Worm (Caenorhabditis elegans): ENCODE data around the gene ZK370.4.
A peak's percentile ranks its signal among the peaks of the same experiment; 100 is the strongest.

The ZK370.4 gene

DNA sequence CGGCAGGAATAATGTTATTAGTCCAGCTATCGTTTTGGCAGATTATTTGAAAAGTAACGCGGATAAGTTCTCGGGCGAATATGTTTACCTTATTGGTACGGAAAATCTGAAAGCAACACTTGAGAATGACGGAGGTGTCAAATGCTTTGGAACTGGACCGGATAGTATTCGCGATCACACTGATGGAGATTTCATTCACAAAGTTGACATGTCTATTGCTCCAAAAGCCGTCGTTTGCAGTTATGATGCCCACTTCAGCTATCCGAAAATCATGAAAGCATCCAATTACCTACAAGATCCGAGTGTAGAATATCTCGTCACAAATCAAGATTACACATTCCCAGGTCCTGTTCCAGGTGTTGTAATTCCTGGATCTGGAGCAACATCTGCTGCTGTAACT, 42.2 kb upstream of the ZK370.4 start:
- TF ChIP-seq nhr-76 (tag; optimal IDR thresholded peaks at IDR 0.05) (no peak), unc-62 (GFP tag; optimal IDR thresholded peaks at IDR 0.05) (no peak), sem-2 (GFP tag; optimal IDR thresholded peaks at IDR 0.05) (no peak), flh-1 (GFP tag; optimal IDR thresholded peaks at IDR 0.05) (no peak), ceh-83 (GFP tag; optimal IDR thresholded peaks at IDR 0.05) (no peak), mls-2 (tag; optimal IDR thresholded peaks at IDR 0.05) (no peak), lin-13 (tag; optimal IDR thresholded peaks at IDR 0.05) (no peak), blmp-1 (tag; optimal IDR thresholded peaks at IDR 0.05) (no peak)

DNA sequence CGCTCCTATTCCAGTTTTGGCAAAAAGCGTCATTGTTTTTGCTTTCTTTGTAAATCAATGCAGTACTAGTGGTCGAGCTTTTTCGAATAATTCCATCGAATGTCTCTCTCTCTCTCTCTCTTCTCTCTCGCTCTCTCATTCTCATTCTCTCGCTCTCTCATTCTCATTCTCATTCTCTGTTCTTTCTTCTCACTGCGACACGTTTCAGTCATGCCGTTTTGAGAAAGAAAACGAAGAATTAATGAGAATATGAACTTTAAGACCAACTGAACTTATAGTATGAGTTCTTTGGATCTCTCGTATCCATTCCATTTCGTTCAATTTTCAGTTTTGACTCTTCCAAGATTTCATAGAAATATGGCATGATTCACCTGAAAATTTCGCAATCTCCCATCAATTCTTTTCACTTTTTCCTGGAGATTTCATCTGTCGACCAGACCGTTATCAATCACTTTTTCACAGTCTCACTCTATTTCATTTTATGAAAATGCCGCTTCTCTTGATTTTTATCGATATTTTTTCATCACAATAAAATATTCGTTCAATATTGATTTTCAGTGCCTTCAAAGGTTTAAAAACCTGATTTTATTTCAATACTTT, 41.3 kb upstream of the ZK370.4 start:
- peak; percentile 21 for TF ChIP-seq blmp-1 (tag; optimal IDR thresholded peaks at IDR 0.05)
- no peak for TF ChIP-seq unc-62 (GFP tag; optimal IDR thresholded peaks at IDR 0.05)

DNA sequence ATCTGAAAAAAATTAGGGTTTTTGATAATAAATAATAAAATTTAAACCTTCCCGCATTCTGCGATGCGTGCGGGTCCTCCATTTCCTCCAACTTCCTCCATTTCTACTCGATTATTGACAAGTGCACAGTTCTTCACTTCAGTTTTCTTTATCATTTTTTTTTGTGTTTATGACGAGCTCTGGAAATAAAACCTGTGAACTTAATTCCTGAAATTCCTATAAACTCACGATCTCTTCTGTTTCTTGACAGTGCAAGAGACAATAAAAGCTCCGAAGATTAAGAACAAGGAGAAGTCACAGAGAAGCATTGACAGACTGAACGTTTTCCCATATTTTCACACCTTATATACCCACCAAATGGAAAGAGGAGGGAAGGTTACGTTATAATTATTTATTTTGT, 40.6 kb upstream of the ZK370.4 start, which contains the start of gene K02D10.3:
TSS of gene K02D10.3 (minus strand) at position 101 of the 400 bp plus-strand sequence.
- no peak for TF ChIP-seq zip-8 (tag; optimal IDR thresholded peaks at IDR 0.05)
- TF ChIP-seq nhr-2 (tag; optimal IDR thresholded peaks at IDR 0.05): no peak
- TF ChIP-seq ces-1 (GFP tag; optimal IDR thresholded peaks at IDR 0.05): no peak
- TF ChIP-seq mab-5 (tag; optimal IDR thresholded peaks at IDR 0.05): no peak

DNA sequence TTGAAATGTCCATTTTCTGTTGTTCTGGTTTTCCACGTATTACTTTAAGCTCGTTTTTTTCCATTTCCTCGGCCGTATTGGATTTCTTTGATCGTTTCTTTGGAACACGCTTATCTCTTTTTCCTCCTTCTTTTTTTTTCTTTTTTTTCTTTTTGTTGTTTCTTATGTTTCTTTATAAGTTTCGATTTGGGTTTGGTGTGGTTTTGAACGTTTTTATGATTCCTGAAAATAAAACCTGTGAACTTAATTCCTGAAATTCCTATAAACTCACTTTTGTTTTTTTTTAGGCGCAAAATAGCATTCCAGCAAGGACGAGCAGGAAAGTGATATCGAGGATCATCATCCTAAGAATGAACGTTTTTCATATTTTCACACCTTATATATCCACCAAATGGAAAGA, 40.0 kb upstream of the ZK370.4 start, which contains the start of gene K02D10.2:
TSS of gene K02D10.2 (minus strand) at position 101 of the 400 bp plus-strand sequence.
- TF ChIP-seq sptf-1 (tag; optimal IDR thresholded peaks at IDR 0.05) (no peak), nhr-28 (tag; optimal IDR thresholded peaks at IDR 0.05) (no peak), lin-32 (GFP tag; optimal IDR thresholded peaks at IDR 0.05) (no peak), sem-2 (GFP tag; optimal IDR thresholded peaks at IDR 0.05) (no peak), unc-120 (tag; optimal IDR thresholded peaks at IDR 0.05; ENCODE audit: poor library complexity, severe bottlenecking) (no peak), hlh-1 (tag; optimal IDR thresholded peaks at IDR 0.05) (no peak), ceh-83 (GFP tag; optimal IDR thresholded peaks at IDR 0.05) (no peak), tbx-8 (GFP tag; optimal IDR thresholded peaks at IDR 0.05) (no peak), cnd-1 (tag; optimal IDR thresholded peaks at IDR 0.05) (no peak), zip-8 (tag; optimal IDR thresholded peaks at IDR 0.05) (no peak), unc-62 (GFP tag; optimal IDR thresholded peaks at IDR 0.05) (no peak)

DNA sequence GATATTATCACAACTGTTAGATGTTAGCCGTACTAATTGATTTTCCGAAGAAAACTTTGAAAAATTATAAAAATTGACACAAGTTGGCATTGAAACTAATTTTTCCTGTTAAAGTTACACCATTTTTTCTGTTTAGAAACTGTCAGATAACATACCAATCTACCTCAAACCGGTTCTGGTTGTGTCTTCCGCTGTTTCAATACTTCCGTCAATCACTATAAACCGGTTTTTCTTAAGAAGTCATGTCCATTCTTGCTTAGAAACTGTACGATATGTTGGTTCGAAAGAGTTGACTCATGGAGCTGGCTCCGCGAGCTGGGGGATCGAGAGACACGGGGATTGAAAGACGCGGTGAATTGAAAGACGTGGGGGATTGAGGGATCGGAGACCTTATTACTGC, 39.0 kb upstream of the ZK370.4 start:
- TF ChIP-seq nhr-12 (tag; optimal IDR thresholded peaks at IDR 0.05) (no peak), cnd-1 (tag; optimal IDR thresholded peaks at IDR 0.05) (no peak), mep-1 (tag; optimal IDR thresholded peaks at IDR 0.05) (no peak), blmp-1 (tag; optimal IDR thresholded peaks at IDR 0.05) (no peak), nhr-2 (tag; optimal IDR thresholded peaks at IDR 0.05) (no peak), nhr-76 (tag; optimal IDR thresholded peaks at IDR 0.05) (no peak), nhr-28 (tag; optimal IDR thresholded peaks at IDR 0.05) (no peak), bed-3 (GFP tag; optimal IDR thresholded peaks at IDR 0.05) (no peak), ztf-11 (tag; optimal IDR thresholded peaks at IDR 0.05) (no peak), ceh-39 (tag; optimal IDR thresholded peaks at IDR 0.05) (no peak), ham-2 (GFP tag; optimal IDR thresholded peaks at IDR 0.05) (no peak), M03D4.4 (tag; optimal IDR thresholded peaks at IDR 0.05) (no peak), mab-5 (tag; optimal IDR thresholded peaks at IDR 0.05) (no peak)

DNA sequence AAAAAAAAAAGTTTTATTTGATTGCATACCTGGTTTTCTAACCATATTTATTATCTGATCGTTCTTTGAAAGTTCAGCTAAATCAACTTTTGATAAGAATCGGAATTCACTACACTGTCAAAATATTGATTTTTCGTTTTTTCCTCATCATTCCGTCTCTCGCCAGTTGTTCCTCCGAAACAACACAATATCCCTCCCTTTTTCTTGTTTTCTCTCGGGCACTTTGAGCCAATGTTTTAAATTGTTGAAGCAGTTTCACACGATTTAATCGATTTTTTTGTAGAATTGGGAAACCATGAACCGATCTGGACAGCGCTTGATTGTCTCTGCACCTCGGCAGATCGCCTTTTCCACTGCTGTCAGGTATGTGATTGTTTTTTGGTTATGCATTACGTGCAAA, 38.0 kb upstream of the ZK370.4 start, which contains the start of gene K02D10.1:
TSS of gene K02D10.1 (plus strand) at position 284 of the 400 bp plus-strand sequence.
- TF ChIP-seq ceh-83 (GFP tag; optimal IDR thresholded peaks at IDR 0.05) (no peak), hlh-1 (tag; optimal IDR thresholded peaks at IDR 0.05) (peak; percentile 34)

DNA sequence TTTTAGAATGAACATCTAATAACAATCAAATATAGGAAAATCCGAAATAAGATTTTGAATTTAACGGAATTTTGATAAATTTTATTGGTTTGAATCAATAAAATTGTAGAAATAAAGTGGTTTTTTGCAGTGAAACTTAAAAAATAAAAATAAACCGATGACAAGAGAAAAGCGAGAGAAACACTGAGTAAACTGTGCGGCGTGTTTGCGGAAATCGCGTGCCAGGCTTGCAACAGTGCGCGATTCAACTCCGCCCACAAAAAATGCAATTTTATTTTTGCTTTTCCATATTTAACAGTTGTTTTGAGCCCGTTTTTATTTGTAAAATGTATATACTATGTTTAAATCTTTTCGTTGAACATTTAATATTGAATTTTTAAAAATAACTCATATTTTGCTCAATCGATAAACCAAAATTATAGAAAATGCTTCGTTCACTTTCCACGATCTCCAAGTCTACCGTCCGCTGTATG, 36.7 kb upstream of the ZK370.4 start, which contains the start of gene mtss-1:
TSS of gene mtss-1 (plus strand) at position 423 of the 473 bp plus-strand sequence.
- TF ChIP-seq unc-39 (tag; optimal IDR thresholded peaks at IDR 0.05): no peak
- peak; percentile 70 for TF ChIP-seq hlh-1 (tag; optimal IDR thresholded peaks at IDR 0.05)
- TF ChIP-seq ceh-39 (tag; optimal IDR thresholded peaks at IDR 0.05): no peak
- TF ChIP-seq nhr-237 (tag; optimal IDR thresholded peaks at IDR 0.05): peak; percentile 8
- peak; percentile 85 for TF ChIP-seq mep-1 (tag; optimal IDR thresholded peaks at IDR 0.05)
- peak; percentile 30 for TF ChIP-seq nhr-12 (tag; optimal IDR thresholded peaks at IDR 0.05)
- TF ChIP-seq unc-120 (tag; optimal IDR thresholded peaks at IDR 0.05; ENCODE audit: poor library complexity, severe bottlenecking): peak; percentile 64
- TF ChIP-seq bed-3 (GFP tag; optimal IDR thresholded peaks at IDR 0.05): peak; percentile 59
- TF ChIP-seq ham-2 (GFP tag; optimal IDR thresholded peaks at IDR 0.05): peak; percentile 52
- TF ChIP-seq ceh-43 (GFP tag; optimal IDR thresholded peaks at IDR 0.05): peak; percentile 87
- no peak for TF ChIP-seq zip-8 (tag; optimal IDR thresholded peaks at IDR 0.05)
- TF ChIP-seq ceh-83 (GFP tag; optimal IDR thresholded peaks at IDR 0.05): peak; percentile 47
- TF ChIP-seq sptf-1 (tag; optimal IDR thresholded peaks at IDR 0.05): peak; percentile 91
- TF ChIP-seq lin-32 (GFP tag; optimal IDR thresholded peaks at IDR 0.05): peak; percentile 54
- TF ChIP-seq elt-3 (tag; optimal IDR thresholded peaks at IDR 0.05): no peak
- no peak for TF ChIP-seq nhr-28 (tag; optimal IDR thresholded peaks at IDR 0.05)
- TF ChIP-seq mab-5 (tag; optimal IDR thresholded peaks at IDR 0.05): peak; percentile 13
- TF ChIP-seq drap-1 (GFP tag; optimal IDR thresholded peaks at IDR 0.05): peak; percentile 73
- TF ChIP-seq blmp-1 (tag; optimal IDR thresholded peaks at IDR 0.05): peak; percentile 56
- peak; percentile 66 for TF ChIP-seq lsy-2 (tag; optimal IDR thresholded peaks at IDR 0.05)
- no peak for TF ChIP-seq ces-1 (GFP tag; optimal IDR thresholded peaks at IDR 0.05)
- no peak for TF ChIP-seq nhr-2 (tag; optimal IDR thresholded peaks at IDR 0.05)
- TF ChIP-seq cnd-1 (tag; optimal IDR thresholded peaks at IDR 0.05): peak; percentile 69
- TF ChIP-seq M03D4.4 (tag; optimal IDR thresholded peaks at IDR 0.05): peak; percentile 87
- no peak for TF ChIP-seq tbx-8 (GFP tag; optimal IDR thresholded peaks at IDR 0.05)
- peak; percentile 68 for TF ChIP-seq ztf-11 (tag; optimal IDR thresholded peaks at IDR 0.05)
- TF ChIP-seq sem-2 (GFP tag; optimal IDR thresholded peaks at IDR 0.05): peak; percentile 48
- TF ChIP-seq nhr-76 (tag; optimal IDR thresholded peaks at IDR 0.05): peak; percentile 55
- TF ChIP-seq mls-2 (tag; optimal IDR thresholded peaks at IDR 0.05): peak; percentile 92
- no peak for TF ChIP-seq unc-62 (GFP tag; optimal IDR thresholded peaks at IDR 0.05)

All from whole organism, mixed stage, embryonic.